Worm (Caenorhabditis elegans): ENCODE measurements around the gene F55D1.1.
A peak's percentile ranks its signal among the peaks of the same experiment; 100 is the strongest.

F55D1.1 gene

ce11 chrX:5512227-5512626 is 22.6 kb downstream of the F55D1.1 start, which contains the start of gene T23F2.3:
TSS of gene T23F2.3 (minus strand) at chrX:5512327.
- TF ChIP-seq snpc-4 (tag; optimal IDR thresholded peaks at IDR 0.05) (no peak), mbf-1 (tag; optimal IDR thresholded peaks at IDR 0.05) (no peak), lsy-2 (tag; optimal IDR thresholded peaks at IDR 0.05) (no peak), sma-9 (GFP tag; optimal IDR thresholded peaks at IDR 0.05) (no peak), sma-9 (tag; optimal IDR thresholded peaks at IDR 0.05) (no peak), ztf-4 (tag; optimal IDR thresholded peaks at IDR 0.05) (no peak), R02D3.7 (tag; optimal IDR thresholded peaks at IDR 0.05) (no peak), egl-27 (tag; optimal IDR thresholded peaks at IDR 0.05) (no peak), unc-62 (GFP tag; optimal IDR thresholded peaks at IDR 0.05) (no peak), ama-1 (optimal IDR thresholded peaks at IDR 0.05) (no peak)

ce11 chrX:5512707-5513106 is 23.1 kb downstream of the F55D1.1 start:
- TF ChIP-seq zag-1 (tag; optimal IDR thresholded peaks at IDR 0.05) (no peak), alr-1 (tag; optimal IDR thresholded peaks at IDR 0.05) (no peak), unc-39 (tag; optimal IDR thresholded peaks at IDR 0.05) (no peak), F13H6.1 (tag; optimal IDR thresholded peaks at IDR 0.05) (peak; percentile 29), ztf-4 (tag; optimal IDR thresholded peaks at IDR 0.05) (no peak), nhr-10 (tag; optimal IDR thresholded peaks at IDR 0.05) (no peak), mbf-1 (tag; optimal IDR thresholded peaks at IDR 0.05) (no peak), ceh-82 (tag; optimal IDR thresholded peaks at IDR 0.05) (no peak), elt-3 (tag; optimal IDR thresholded peaks at IDR 0.05) (no peak), nhr-12 (tag; optimal IDR thresholded peaks at IDR 0.05) (no peak), ZK546.5 (tag; optimal IDR thresholded peaks at IDR 0.05) (no peak), nhr-129 (tag; optimal IDR thresholded peaks at IDR 0.05) (peak; percentile 33), ceh-16 (tag; optimal IDR thresholded peaks at IDR 0.05) (no peak), C34F6.9 (tag; optimal IDR thresholded peaks at IDR 0.05) (peak; percentile 14), aly-2 (tag; optimal IDR thresholded peaks at IDR 0.05) (no peak), fos-1 (tag; optimal IDR thresholded peaks at IDR 0.05) (peak; percentile 6), mdl-1 (tag; optimal IDR thresholded peaks at IDR 0.05) (no peak), sma-9 (GFP tag; optimal IDR thresholded peaks at IDR 0.05) (no peak), sma-9 (tag; optimal IDR thresholded peaks at IDR 0.05) (no peak), elt-1 (tag; optimal IDR thresholded peaks at IDR 0.05) (no peak), nhr-23 (tag; optimal IDR thresholded peaks at IDR 0.05) (no peak), lin-11 (tag; optimal IDR thresholded peaks at IDR 0.05) (peak; percentile 26), nhr-77 (tag; optimal IDR thresholded peaks at IDR 0.05) (no peak), nhr-25 (tag; optimal IDR thresholded peaks at IDR 0.05) (no peak), sem-4 (tag; optimal IDR thresholded peaks at IDR 0.05) (no peak), lsy-2 (tag; optimal IDR thresholded peaks at IDR 0.05) (peak in 1 of 2 experiments; percentile 6), R02D3.7 (tag; optimal IDR thresholded peaks at IDR 0.05) (no peak), gmeb-1 (tag; optimal IDR thresholded peaks at IDR 0.05) (no peak), mab-5 (tag; optimal IDR thresholded peaks at IDR 0.05) (no peak), Y55F3AM.14 (GFP tag; optimal IDR thresholded peaks at IDR 0.05) (no peak), snpc-4 (tag; optimal IDR thresholded peaks at IDR 0.05) (no peak)

- TF ChIP-seq sma-9 (GFP tag; optimal IDR thresholded peaks at IDR 0.05) (no peak), sma-9 (tag; optimal IDR thresholded peaks at IDR 0.05) (no peak), mbf-1 (tag; optimal IDR thresholded peaks at IDR 0.05) (no peak), unc-39 (tag; optimal IDR thresholded peaks at IDR 0.05) (no peak), C34F6.9 (tag; optimal IDR thresholded peaks at IDR 0.05) (no peak), lsy-2 (tag; optimal IDR thresholded peaks at IDR 0.05) (no peak), zag-1 (tag; optimal IDR thresholded peaks at IDR 0.05) (no peak)
These were observed 24.7 kb downstream of the F55D1.1 start for ce11 chrX:5514346-5514745.

ce11 chrX:5514984-5515383 is 25.3 kb downstream of the F55D1.1 start, which contains the start of gene T23F2.4:
TSS of gene T23F2.4 (minus strand) at chrX:5515084.
- TF ChIP-seq peb-1 (tag; optimal IDR thresholded peaks at IDR 0.05) (no peak), unc-39 (tag; optimal IDR thresholded peaks at IDR 0.05) (no peak), nhr-6 (tag; optimal IDR thresholded peaks at IDR 0.05) (no peak), egl-27 (tag; optimal IDR thresholded peaks at IDR 0.05) (no peak), nhr-129 (tag; optimal IDR thresholded peaks at IDR 0.05) (no peak), lin-39 (tag; optimal IDR thresholded peaks at IDR 0.05) (no peak), ZK546.5 (tag; optimal IDR thresholded peaks at IDR 0.05) (no peak), skn-1 (tag; optimal IDR thresholded peaks at IDR 0.05) (no peak)

All from whole organism, L2 larva.